Worm (Caenorhabditis elegans): ENCODE data around the gene T18D3.9.

T18D3.9 gene

DNA sequence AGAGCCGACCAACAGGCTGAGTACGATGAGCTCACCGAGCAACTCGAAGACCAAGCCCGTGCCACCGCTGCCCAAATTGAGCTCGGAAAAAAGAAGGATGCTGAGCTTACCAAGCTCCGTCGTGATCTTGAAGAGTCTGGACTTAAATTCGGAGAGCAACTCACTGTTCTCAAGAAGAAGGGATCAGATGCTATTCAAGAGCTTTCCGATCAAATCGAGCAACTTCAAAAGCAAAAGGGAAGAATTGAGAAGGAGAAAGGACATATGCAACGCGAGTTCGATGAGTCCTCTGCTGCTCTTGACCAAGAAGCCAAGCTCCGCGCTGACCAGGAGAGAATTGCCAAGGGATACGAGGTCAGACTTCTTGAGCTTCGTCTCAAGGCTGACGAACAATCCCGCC is 18.0 kb upstream of the T18D3.9 start:
- TF ChIP-seq ztf-28 (GFP tag; IDR thresholded peaks at IDR 0.05) (no peak), ztf-25 (GFP tag; IDR thresholded peaks at IDR 0.05) (no peak), Y56A3A.18 (GFP tag; IDR thresholded peaks at IDR 0.05) (no peak), mes-4 (tag; optimal IDR thresholded peaks at IDR 0.05) (no peak), lsy-27 (tag; optimal IDR thresholded peaks at IDR 0.05; ENCODE audit: borderline replicate concordance, insufficient read depth) (no peak), F55B11.4 (tag; optimal IDR thresholded peaks at IDR 0.05; ENCODE audit: borderline replicate concordance, insufficient read depth) (no peak), atf-7 (tag; optimal IDR thresholded peaks at IDR 0.05) (no peak), ceh-79 (tag; optimal IDR thresholded peaks at IDR 0.05) (no peak), cebp-2 (GFP tag; IDR thresholded peaks at IDR 0.05) (no peak), mel-28 (tag; optimal IDR thresholded peaks at IDR 0.05; ENCODE audit: borderline replicate concordance) (no peak), unc-130 (GFP tag; optimal IDR thresholded peaks at IDR 0.05) (no peak), lin-40 (tag; optimal IDR thresholded peaks at IDR 0.05) (no peak), hlh-12 (tag; optimal IDR thresholded peaks at IDR 0.05) (no peak), F57C9.4 (tag; optimal IDR thresholded peaks at IDR 0.05) (no peak), chd-7 (tag; optimal IDR thresholded peaks at IDR 0.05) (no peak), F22D6.2 (tag; optimal IDR thresholded peaks at IDR 0.05) (no peak), cebp-1 (GFP tag; IDR thresholded peaks at IDR 0.05) (no peak), cebp-1 (tag; optimal IDR thresholded peaks at IDR 0.05) (no peak), lin-54 (GFP tag; optimal IDR thresholded peaks at IDR 0.05) (no peak), F33H1.4 (GFP tag; IDR thresholded peaks at IDR 0.05) (no peak)

DNA sequence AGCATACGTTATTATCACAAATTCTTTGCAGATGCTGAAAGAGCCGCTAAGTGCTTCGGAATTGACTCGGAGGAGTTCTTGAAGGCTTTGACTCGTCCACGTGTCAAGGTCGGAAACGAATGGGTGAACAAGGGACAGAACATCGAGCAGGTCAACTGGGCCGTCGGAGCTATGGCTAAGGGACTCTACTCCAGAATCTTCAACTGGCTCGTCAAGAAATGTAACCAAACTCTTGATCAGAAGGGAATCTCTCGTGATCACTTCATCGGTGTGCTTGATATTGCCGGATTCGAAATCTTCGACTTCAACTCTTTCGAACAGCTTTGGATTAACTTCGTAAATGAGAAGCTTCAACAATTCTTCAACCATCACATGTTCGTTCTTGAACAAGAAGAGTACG is 15.6 kb upstream of the T18D3.9 start:
- TF ChIP-seq egl-18 (GFP tag; IDR thresholded peaks at IDR 0.05) (no peak), rcor-1 (GFP tag; IDR thresholded peaks at IDR 0.05) (no peak), sea-2 (GFP tag; IDR thresholded peaks at IDR 0.05) (no peak), sptf-2 (GFP tag; optimal IDR thresholded peaks at IDR 0.05) (no peak), snpc-1.1 (tag; optimal IDR thresholded peaks at IDR 0.05; ENCODE audit: insufficient read depth) (no peak), Y56A3A.18 (GFP tag; IDR thresholded peaks at IDR 0.05) (no peak), atf-7 (tag; optimal IDR thresholded peaks at IDR 0.05) (no peak), rec-8 (tag; optimal IDR thresholded peaks at IDR 0.05) (no peak), madf-3 (GFP tag; IDR thresholded peaks at IDR 0.05) (no peak), gei-17 (GFP tag; optimal IDR thresholded peaks at IDR 0.05) (no peak)

DNA sequence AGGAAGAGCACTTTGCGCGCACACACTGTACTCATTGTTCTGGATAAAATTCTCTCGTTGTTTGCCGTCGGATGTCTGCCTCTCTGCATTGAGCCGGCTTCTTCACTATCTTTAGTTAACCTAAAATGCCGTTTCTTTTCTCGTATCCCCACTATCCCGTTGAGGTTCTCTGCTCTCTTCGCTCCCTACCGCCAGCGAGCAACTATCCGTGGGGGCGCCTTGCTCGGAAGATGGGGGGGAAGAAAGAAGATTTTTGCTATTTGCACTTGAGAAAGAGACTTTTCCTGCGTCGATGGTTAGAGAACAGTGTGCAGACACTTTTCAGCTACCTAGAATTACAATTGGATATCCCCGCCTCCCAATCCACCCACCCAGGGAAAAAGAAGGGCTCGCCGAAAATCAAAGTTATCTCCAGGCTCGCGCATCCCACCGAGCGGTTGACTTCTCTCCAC is 13.4 kb upstream of the T18D3.9 start, which contains the start of gene myo-2:
Gene myo-2 (plus strand): TSS at position 402 of the 452 bp plus-strand sequence.
- TF ChIP-seq hmg-1.2 (GFP tag; IDR thresholded peaks at IDR 0.05) (no peak), zfh-2 (GFP tag; conservative IDR thresholded peaks at IDR 0.05) (peak; percentile 60)

DNA sequence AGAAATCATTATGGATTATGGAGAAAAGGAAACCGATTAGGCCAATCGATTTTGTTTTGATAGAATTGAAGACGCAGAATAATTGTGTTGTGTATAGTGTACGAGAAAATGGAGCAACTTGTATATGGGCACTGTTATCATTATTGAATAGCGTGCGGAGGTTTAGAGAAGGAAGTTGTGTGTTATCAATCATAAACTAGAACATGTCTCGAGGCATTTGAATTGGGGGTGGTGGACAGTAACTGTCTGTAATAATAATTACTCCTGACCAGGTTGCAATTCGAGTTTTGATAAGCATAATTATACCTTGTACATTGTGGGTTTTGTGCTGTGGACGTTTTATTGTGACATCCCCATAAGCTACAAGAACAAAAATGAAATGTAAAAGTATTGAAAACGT is 12.5 kb upstream of the T18D3.9 start, which contains the start of gene cdf-2:
Gene cdf-2 (minus strand): TSS at position 149 of the 400 bp plus-strand sequence.
- TF ChIP-seq lsl-1 (GFP tag; optimal IDR thresholded peaks at IDR 0.05), result no peak
- TF ChIP-seq nhr-80 (tag; optimal IDR thresholded peaks at IDR 0.05), result peak; percentile 67

DNA sequence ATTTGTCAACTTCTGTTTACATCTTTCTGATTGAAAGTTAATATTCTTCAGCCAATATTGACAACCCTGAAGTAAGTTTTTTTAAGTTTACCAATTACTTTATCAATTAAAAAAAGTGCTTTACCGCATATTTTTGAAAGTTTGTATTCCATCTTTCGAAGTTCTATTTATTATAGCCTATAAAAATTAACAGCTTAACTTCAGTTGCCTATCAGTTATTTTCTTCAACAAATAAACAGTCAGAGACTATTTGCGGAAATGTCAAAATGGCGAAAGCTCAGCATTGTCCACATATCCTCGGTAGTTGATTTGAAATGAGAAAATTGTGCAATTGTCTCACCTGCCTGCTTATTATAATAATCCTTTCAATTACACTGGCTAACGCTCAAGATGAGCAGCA is 9.2 kb upstream of the T18D3.9 start, which contains the start of gene T18D3.5:
Gene T18D3.5 (plus strand): TSS at position 301 of the 400 bp plus-strand sequence.
- TF ChIP-seq B0336.3 (GFP tag; IDR thresholded peaks at IDR 0.05), result no peak
- no peak for TF ChIP-seq dox-1 (GFP tag; IDR thresholded peaks at IDR 0.05)

Measured in whole organism, young adult.